Worm (Caenorhabditis elegans): Measurements from ENCODE around the gene rexd-1.

Gene rexd-1

DNA sequence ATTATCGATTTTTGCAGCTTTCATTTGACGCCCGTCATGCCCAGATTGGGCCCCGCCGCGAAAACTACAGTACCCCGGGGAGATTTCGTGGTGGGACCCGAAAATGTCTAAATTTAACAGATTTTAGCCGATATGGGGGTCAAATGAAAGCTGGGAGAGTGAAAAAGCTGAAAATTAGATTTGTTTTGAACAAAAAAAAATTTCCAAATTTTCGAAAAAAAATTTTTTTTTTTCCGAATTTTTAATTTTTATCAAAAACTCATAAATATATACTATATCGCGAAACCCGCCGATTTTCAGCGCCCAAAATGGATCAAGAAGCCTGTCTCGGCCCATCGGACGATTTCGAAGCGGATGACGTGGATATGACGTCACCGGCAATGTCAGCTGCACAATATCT is 43.8 kb downstream of the rexd-1 start, which contains the start of gene smi-1:
TSS of gene smi-1 (plus strand) at position 301 of the 400 bp plus-strand sequence.
- TF ChIP-seq dao-5 (tag; optimal IDR thresholded peaks at IDR 0.05), result no peak
- TF ChIP-seq W03F9.2 (tag; optimal IDR thresholded peaks at IDR 0.05), result no peak
- TF ChIP-seq him-1 (tag; optimal IDR thresholded peaks at IDR 0.05), result no peak

DNA sequence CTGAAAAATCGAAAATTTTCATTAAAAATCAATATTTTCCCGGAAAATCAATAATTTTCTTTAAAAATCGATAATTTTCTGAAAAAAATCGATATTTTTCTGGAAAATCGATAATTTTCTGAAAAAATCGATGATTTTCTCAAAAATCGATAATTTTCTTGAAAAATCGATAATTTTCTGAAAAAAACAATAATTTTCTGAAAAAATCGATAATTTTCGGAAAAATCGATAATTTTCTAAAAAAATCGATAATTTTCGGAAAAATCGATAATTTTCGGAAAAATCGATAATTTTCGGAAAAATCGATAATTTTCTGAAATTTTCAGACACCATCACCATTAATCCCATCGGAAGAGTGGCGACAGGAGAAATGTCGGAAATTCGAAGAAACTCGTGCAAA is 44.6 kb downstream of the rexd-1 start:
- TF ChIP-seq W03F9.2 (tag; optimal IDR thresholded peaks at IDR 0.05) (no peak), him-1 (tag; optimal IDR thresholded peaks at IDR 0.05) (no peak), dao-5 (tag; optimal IDR thresholded peaks at IDR 0.05) (no peak)

DNA sequence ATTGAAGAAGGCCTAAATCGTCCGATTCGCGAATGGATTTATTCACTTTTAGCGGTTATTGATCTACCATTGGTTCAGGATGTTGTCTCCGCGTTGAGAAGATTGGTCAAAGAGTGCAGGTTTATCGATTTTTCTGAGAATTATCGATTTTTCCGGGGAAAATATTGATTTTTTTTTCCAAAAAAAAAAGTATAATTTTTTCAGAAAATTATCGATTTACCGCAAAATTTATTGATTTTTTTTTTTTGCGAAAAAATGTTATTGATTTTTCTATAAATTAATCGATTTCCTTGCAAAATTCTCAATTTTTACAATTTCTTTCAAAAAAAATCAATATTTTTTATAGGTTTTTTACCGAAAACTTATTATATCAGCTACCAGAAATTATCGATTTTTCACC is 45.9 kb downstream of the rexd-1 start:
- TF ChIP-seq dao-5 (tag; optimal IDR thresholded peaks at IDR 0.05) (no peak), him-1 (tag; optimal IDR thresholded peaks at IDR 0.05) (no peak), W03F9.2 (tag; optimal IDR thresholded peaks at IDR 0.05) (no peak)

DNA sequence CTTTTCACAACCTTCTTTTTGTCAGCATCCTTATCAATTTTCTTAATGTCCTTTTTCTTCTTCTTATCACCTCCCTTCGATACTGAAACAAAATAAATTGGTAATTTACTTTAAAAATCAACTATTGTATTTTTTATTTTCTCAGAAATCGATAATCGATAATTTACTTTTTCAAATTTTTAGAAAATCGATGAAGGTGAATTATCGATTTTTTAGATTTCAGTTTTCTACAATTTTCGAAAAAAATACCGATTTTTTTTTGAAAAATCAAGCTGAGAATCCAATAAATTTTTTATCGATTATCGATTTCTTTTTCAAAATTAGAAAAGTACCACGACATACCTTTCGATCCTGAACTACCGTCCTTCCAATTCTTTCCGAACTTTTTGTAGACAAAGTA is 48.4 kb downstream of the rexd-1 start:
- TF ChIP-seq dao-5 (tag; optimal IDR thresholded peaks at IDR 0.05), result no peak
- no peak for TF ChIP-seq him-1 (tag; optimal IDR thresholded peaks at IDR 0.05)
- no peak for TF ChIP-seq W03F9.2 (tag; optimal IDR thresholded peaks at IDR 0.05)

DNA sequence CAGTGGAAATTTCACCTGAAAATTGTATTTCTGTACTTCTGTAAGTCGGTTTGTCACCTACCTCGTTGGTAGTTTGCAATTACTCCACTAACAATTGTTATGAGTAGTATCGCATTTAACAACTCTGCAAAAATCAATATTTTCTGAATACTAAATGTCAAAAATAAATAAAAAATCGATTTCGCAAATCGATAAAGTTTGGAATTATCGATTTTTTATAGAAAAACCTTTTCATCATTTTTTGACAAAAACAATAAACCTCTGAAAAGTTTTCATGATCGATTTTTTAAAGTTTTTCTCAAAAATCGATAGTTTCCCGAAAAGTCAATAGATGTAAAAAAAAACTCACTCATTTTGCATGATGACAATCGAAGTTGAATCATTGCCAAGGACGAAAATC is 52.6 kb downstream of the rexd-1 start:
- no peak for TF ChIP-seq dao-5 (tag; optimal IDR thresholded peaks at IDR 0.05)
- no peak for TF ChIP-seq him-1 (tag; optimal IDR thresholded peaks at IDR 0.05)
- no peak for TF ChIP-seq W03F9.2 (tag; optimal IDR thresholded peaks at IDR 0.05)

DNA sequence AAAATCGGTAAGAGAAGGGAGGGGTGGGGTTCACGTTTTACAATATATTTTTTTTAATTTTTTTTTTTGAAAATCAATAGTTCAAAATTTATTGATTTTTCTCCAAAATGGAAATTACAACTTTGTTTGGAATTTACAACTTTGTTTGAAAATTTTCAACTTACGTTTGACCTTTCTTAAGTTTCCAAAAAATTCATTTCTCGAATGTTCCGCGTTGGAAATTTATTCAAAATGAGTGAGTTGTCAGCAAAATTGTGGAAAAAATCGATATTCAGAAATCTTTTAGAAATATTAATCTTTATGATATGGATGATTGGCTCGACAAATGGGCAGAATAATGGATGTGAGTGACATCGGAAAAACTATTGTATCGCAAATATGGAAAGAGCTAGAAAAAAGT is 53.0 kb downstream of the rexd-1 start, which contains the start of gene B0524.3:
TSS of gene B0524.3 (plus strand) at position 301 of the 400 bp plus-strand sequence.
- no peak for TF ChIP-seq dao-5 (tag; optimal IDR thresholded peaks at IDR 0.05)
- TF ChIP-seq W03F9.2 (tag; optimal IDR thresholded peaks at IDR 0.05), result no peak
- TF ChIP-seq him-1 (tag; optimal IDR thresholded peaks at IDR 0.05), result no peak

DNA sequence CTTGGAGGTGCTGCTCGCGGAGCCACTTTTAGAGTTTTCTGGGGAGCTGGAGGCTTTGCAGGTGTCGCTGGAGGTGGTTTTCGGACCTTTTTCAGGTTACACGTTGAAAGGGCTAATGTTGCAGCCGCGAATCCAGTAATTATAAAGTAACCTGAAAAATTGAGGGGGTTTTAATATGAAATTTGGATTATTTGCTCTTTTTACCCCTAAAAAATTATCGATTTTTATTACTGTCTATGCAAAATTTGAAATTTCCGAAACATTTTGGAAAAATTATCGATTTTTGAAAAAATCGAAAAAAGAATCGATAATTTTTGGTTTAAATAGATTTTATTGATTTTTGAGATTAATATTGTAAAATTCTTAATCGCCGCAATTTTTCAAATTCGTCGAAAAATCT is 59.1 kb downstream of the rexd-1 start:
- TF ChIP-seq dao-5 (tag; optimal IDR thresholded peaks at IDR 0.05), result no peak
- TF ChIP-seq W03F9.2 (tag; optimal IDR thresholded peaks at IDR 0.05), result no peak
- no peak for TF ChIP-seq him-1 (tag; optimal IDR thresholded peaks at IDR 0.05)

DNA sequence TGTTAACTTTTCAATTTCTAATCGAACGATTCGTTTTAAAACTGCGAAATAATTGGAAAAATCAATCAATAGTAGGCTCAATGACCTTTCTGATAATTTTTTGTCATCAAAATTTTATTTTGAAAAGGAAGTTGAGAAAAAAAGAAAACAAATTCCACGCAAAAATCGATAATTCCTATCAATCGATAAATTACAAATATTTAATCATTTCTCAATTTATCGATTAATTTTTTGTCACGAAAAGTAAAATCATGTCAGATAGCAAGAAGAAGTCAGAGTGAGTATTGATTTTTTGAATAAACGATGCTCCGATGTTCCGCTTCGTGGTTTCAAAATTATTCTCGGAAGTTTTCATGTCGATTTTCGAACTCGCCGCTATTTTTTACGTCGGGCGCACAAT is 59.5 kb downstream of the rexd-1 start, which contains the start of the genes B0524.5 and B0524.2:
TSS of gene B0524.5 (minus strand) at position 40 of the 400 bp plus-strand sequence.
TSS of gene B0524.2 (plus strand) at position 207 of the 400 bp plus-strand sequence.
- TF ChIP-seq W03F9.2 (tag; optimal IDR thresholded peaks at IDR 0.05), result no peak
- no peak for TF ChIP-seq dao-5 (tag; optimal IDR thresholded peaks at IDR 0.05)
- no peak for TF ChIP-seq him-1 (tag; optimal IDR thresholded peaks at IDR 0.05)

All from whole organism, L4/young adult.